Worm (Caenorhabditis elegans) whole organism, L1 larva: Measurements from ENCODE around the gene Y38H6C.25.

Experiments
- blmp-1 ChIP-seq: fragments of 150-350 bp; optimal IDR thresholded peaks from 2 replicates; lab custom pipeline; 2014; ENCODE audit warnings: missing biosample characterization, missing genetic modification characterization
- ces-1 ChIP-seq: fragments of 150-350 bp; optimal IDR thresholded peaks from 2 replicates; lab custom pipeline; 2014; ENCODE audit warnings: missing biosample characterization, missing genetic modification reagents, missing genetic modification characterization
- elt-2 ChIP-seq: sonication (generic microtip); optimal IDR thresholded peaks from 2 replicates; lab custom pipeline; 2016; ENCODE audit warnings: missing genetic modification characterization, mild to moderate bottlenecking, inconsistent platforms, missing compliant biosample characterization, missing genetic modification reagents
- elt-3 ChIP-seq, 6 experiments: fragments of 150-350 bp in 1 of 6; sonication (generic microtip); optimal IDR thresholded peaks; 2 replicates each; lab custom pipeline; 2017 to 2018; ENCODE audit warnings: missing biosample characterization in 6 of 6, missing genetic modification characterization in 6 of 6, inconsistent platforms in 1 of 6
- lin-13 ChIP-seq: fragments of 150-350 bp; optimal IDR thresholded peaks from 2 replicates; lab custom pipeline; 2014; ENCODE audit warnings: missing biosample characterization, missing genetic modification reagents, missing genetic modification characterization
- mep-1 ChIP-seq: fragments of 150-350 bp; optimal IDR thresholded peaks from 2 replicates; lab custom pipeline; 2014; ENCODE audit warnings: missing biosample characterization, missing genetic modification characterization
- nhr-11 ChIP-seq: fragments of 150-350 bp; optimal IDR thresholded peaks from 2 replicates; lab custom pipeline; 2014; ENCODE audit warnings: missing biosample characterization, missing genetic modification characterization
- nhr-12 ChIP-seq: sonication (generic microtip); optimal IDR thresholded peaks from 2 replicates; lab custom pipeline; 2017; ENCODE audit warnings: missing biosample characterization, missing genetic modification characterization
- rnt-1 ChIP-seq: sonication (generic microtip); optimal IDR thresholded peaks from 2 replicates; lab custom pipeline; 2016; ENCODE audit warnings: mild to moderate bottlenecking, missing genetic modification characterization, moderate library complexity, missing compliant biosample characterization
- tbx-2 ChIP-seq: sonication (generic microtip); optimal IDR thresholded peaks from 2 replicates; lab custom pipeline; 2016; ENCODE audit warnings: missing genetic modification characterization, missing compliant biosample characterization
- zip-4 ChIP-seq: fragments of 200-800 bp; sonication (Bioruptor generic); optimal IDR thresholded peaks from 2 replicates; lab custom pipeline; 2018; ENCODE audit warnings: mild to moderate bottlenecking, missing genetic modification characterization, moderate library complexity, missing compliant biosample characterization

- TF ChIP-seq blmp-1 (tag; lab: Kevin White, UChicago) (no peak), tbx-2 (no peak), elt-3 (tag; optimal IDR thresholded peaks at IDR 0.05; lab: Kevin White, UChicago) (no peak), rnt-1 (no peak), ces-1 (no peak), nhr-11 (no peak), lin-13 (GFP tag; lab: Kevin White, UChicago) (no peak), zip-4 (no peak), nhr-12 (tag; lab: Kevin White, UChicago) (no peak), elt-2 (peak; percentile 8), mep-1 (tag; lab: Kevin White, UChicago) (no peak)
Observed at ce11 chrV:20555120-20555519, 36.1 kb downstream of the Y38H6C.25 start, which contains the start of gene Y38H6C.21.
